Worm (Caenorhabditis elegans): ENCODE results near the gene F54D5.4.
A peak's percentile ranks its signal among the peaks of the same experiment; 100 is the strongest.

ce11 chrII:11602387-11602960 is 32.9 kb downstream of the F54D5.4 start:
- TF ChIP-seq mdl-1 (tag; optimal IDR thresholded peaks at IDR 0.05) = no peak
- TF ChIP-seq fos-1 (tag; optimal IDR thresholded peaks at IDR 0.05) = no peak
- no peak for TF ChIP-seq nhr-76 (tag; optimal IDR thresholded peaks at IDR 0.05)
- TF ChIP-seq R02D3.7 (tag; optimal IDR thresholded peaks at IDR 0.05) = no peak
- TF ChIP-seq ceh-16 (tag; optimal IDR thresholded peaks at IDR 0.05) = no peak
- TF ChIP-seq aly-2 (tag; optimal IDR thresholded peaks at IDR 0.05) = no peak
- TF ChIP-seq nhr-77 (tag; optimal IDR thresholded peaks at IDR 0.05) = no peak
- TF ChIP-seq ZK546.5 (tag; optimal IDR thresholded peaks at IDR 0.05) = no peak
- no peak for TF ChIP-seq nhr-23 (tag; optimal IDR thresholded peaks at IDR 0.05)
- peak; percentile 25 for TF ChIP-seq pha-4 (tag; optimal IDR thresholded peaks at IDR 0.05)
- TF ChIP-seq ama-1 (optimal IDR thresholded peaks at IDR 0.05) = no peak
- TF ChIP-seq lin-39 (tag; optimal IDR thresholded peaks at IDR 0.05) = no peak
